Worm (Caenorhabditis elegans): ENCODE data around the gene ulp-3.

ulp-3 gene

DNA sequence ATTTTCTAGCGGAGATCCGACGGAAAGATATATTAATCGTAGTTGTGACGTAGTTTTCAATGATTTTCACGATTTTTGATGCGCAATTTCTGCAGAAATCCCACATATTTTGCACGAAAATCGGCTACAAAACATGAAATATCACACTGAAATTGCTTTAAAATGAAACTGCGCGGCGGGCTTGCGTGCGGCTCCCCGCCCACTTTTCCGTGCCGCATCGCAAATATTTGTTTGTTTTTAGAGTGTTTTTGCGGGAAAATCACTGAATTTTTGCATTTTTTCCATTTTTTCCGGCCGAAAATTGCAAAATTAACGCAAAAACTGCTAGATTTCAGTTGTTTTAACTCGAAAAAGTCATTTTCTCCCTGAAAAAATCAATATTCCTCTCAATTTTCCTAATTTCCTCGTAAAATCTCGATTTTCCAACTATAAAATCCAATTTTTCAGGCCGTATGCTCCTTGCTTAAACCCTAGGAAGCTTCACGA lies 17.6 kb downstream of the ulp-3 start, which contains the start of gene Y76B12C.6 (continued):
- TF ChIP-seq F57A8.1 (GFP tag; optimal IDR thresholded peaks at IDR 0.05) (no peak), B0261.1 (tag; optimal IDR thresholded peaks at IDR 0.05) (no peak), F52B5.7 (tag; optimal IDR thresholded peaks at IDR 0.05) (no peak), tbx-9 (tag; optimal IDR thresholded peaks at IDR 0.05; ENCODE audit: borderline replicate concordance) (no peak), D2030.7 (GFP tag; IDR thresholded peaks at IDR 0.05) (no peak; the same call in 1 of the 2 replicates), attf-5 (GFP tag; optimal IDR thresholded peaks at IDR 0.05) (peak; percentile 40), ztf-22 (GFP tag; optimal IDR thresholded peaks at IDR 0.05) (no peak), zim-3 (tag; optimal IDR thresholded peaks at IDR 0.05) (no peak), ztf-18 (tag; optimal IDR thresholded peaks at IDR 0.05) (no peak), K11D2.4 (GFP tag; IDR thresholded peaks at IDR 0.05) (no peak), C06A6.2 (GFP tag; conservative IDR thresholded peaks at IDR 0.05) (no peak), nfya-1 (tag; optimal IDR thresholded peaks at IDR 0.05; ENCODE audit: borderline replicate concordance, insufficient read depth) (no peak), lsy-27 (tag; optimal IDR thresholded peaks at IDR 0.05; ENCODE audit: borderline replicate concordance, insufficient read depth) (no peak), lsl-1 (GFP tag; optimal IDR thresholded peaks at IDR 0.05) (peak; percentile 20), pbrm-1 (GFP tag; IDR thresholded peaks at IDR 0.05) (no peak), pha-4 (tag; optimal IDR thresholded peaks at IDR 0.05) (no peak)

ce11 chrIV:1990843-1991339 lies 27.5 kb downstream of the ulp-3 start:
- TF ChIP-seq T26A5.8 (tag; optimal IDR thresholded peaks at IDR 0.05) (no peak), ztf-6 (GFP tag; IDR thresholded peaks at IDR 0.05) (0 out of 2 replicates have a peak, but pooled peaks have one; percentile 22), Y79H2A.3 (GFP tag; conservative IDR thresholded peaks at IDR 0.05) (no peak), Y95B8A.8 (GFP tag; IDR thresholded peaks at IDR 0.05) (no peak), egrh-3 (GFP tag; IDR thresholded peaks at IDR 0.05) (peak; percentile 84; the same call in 1 of the 2 replicates), Y56A3A.18 (GFP tag; IDR thresholded peaks at IDR 0.05) (no peak), zfh-2 (GFP tag; conservative IDR thresholded peaks at IDR 0.05) (peak; percentile 85), nhr-120 (GFP tag; IDR thresholded peaks at IDR 0.05) (no peak)

DNA sequence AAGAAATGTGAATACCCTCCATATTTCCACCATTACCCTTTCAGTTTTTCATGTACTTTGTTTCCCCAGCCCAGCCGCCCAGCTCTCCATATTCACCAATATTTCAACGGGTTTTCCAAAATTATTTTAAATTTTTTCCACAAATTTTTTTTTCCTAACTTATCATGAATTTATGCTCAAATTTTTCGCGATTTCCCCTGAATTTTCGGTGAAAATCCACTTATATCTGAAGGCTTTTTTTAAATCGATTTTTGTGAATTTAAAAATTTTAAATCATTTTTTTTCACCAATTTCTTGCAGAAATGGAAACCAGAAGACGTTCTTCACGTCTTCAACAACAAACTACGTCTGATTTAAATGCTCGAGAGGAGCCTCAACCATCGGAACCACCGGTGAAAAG lies 29.4 kb downstream of the ulp-3 start, which contains the start of gene xpc-1:
TSS of gene xpc-1 (plus strand) at position 301 of the 400 bp plus-strand sequence.
- TF ChIP-seq mel-28 (tag; optimal IDR thresholded peaks at IDR 0.05; ENCODE audit: borderline replicate concordance): no peak
- no peak for TF ChIP-seq Y53F4B.3 (GFP tag; IDR thresholded peaks at IDR 0.05)
- TF ChIP-seq somi-1 (GFP tag; optimal IDR thresholded peaks at IDR 0.05): no peak
- TF ChIP-seq attf-3 (GFP tag; conservative IDR thresholded peaks at IDR 0.05): no peak
- TF ChIP-seq B0019.2 (GFP tag; conservative IDR thresholded peaks at IDR 0.05): no peak
- no peak for TF ChIP-seq unc-62 (GFP tag; optimal IDR thresholded peaks at IDR 0.05)
- no peak for TF ChIP-seq tbp1 (GFP tag; optimal IDR thresholded peaks at IDR 0.05)
- no peak for TF ChIP-seq gei-17 (GFP tag; optimal IDR thresholded peaks at IDR 0.05)
- no peak for TF ChIP-seq ceh-79 (tag; optimal IDR thresholded peaks at IDR 0.05)
- no peak for TF ChIP-seq B0336.3 (GFP tag; IDR thresholded peaks at IDR 0.05)
- no peak for TF ChIP-seq F52B5.7 (tag; optimal IDR thresholded peaks at IDR 0.05)

DNA sequence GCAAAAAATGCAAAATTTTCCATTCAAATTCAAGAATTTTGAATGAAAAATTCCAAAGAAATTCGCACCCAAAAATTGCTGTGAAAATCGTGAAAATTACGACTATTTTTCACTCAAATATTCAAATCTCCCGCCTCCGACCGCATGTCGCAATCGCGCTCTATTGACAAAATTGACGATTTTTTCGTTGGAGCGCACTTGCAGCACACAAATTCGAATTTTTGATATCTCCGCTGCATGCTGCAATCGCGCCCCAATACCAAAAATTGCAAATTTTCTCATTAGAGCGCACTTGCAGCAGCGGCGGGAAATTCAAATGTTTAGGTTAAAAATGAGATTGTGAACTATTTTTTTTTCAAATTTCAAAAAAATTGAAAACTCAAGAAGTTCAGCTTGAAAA lies 34.3 kb downstream of the ulp-3 start:
- TF ChIP-seq snpc-1.3 (tag; optimal IDR thresholded peaks at IDR 0.05; ENCODE audit: insufficient read depth) (no peak), mcd-1 (GFP tag; IDR thresholded peaks at IDR 0.05) (peak; percentile 71), unc-130 (GFP tag; optimal IDR thresholded peaks at IDR 0.05) (no peak)
